ENCODE assay signal across 2 worm cellular contexts in the genomic region with DNA sequence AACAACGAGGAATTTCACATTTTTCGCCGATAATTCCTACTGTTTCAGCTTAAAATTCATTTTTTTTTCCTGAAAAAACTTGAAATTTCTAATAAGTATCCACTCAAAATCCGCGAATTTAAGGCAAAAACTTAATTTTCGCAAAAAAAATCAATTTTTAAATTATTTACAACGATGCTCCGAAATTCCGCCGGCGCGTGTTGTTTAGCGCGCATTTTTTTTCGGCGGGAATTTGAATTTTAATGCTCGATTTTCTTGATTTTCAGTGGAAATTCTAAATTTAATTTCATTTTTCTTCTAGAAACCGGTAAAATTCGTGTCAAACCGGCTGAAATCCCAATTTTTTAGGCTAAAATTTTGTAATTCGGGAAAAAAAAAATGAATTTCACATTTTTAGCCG.
TF ChIP-seq lines count a peak whose summit lies in the region.

No protein-coding gene starts in this region.

TF ChIP-seq in whole organism, L4 larva, 104 proteins besides CTCF, POLR2A, EP300 and RAD21:
- TF ChIP-seq Y48G9A.11 (GFP tag; IDR thresholded peaks at IDR 0.05; lab: Robert Waterston, UW), result peak; percentile 98

TF ChIP-seq in whole organism, young adult, 124 proteins besides CTCF, POLR2A, EP300 and RAD21:
- TF ChIP-seq madf-6 (GFP tag; IDR thresholded peaks at IDR 0.05; lab: Robert Waterston, UW) (0 out of 2 replicates have a peak, but pooled peaks have one; percentile 14), lin-54 (GFP tag; optimal IDR thresholded peaks at IDR 0.05; lab: Kevin White, UChicago) (peak; percentile 14), attf-3 (GFP tag; conservative IDR thresholded peaks at IDR 0.05; lab: Robert Waterston, UW) (peak; percentile 87)
